Fruit fly (Drosophila melanogaster) S2 (cell line): Measurements from ENCODE around the gene CG3434.

Experiments
- CG8478 ChIP-seq: fragments of >200 bp; optimal IDR thresholded peaks from 2 replicates; lab custom pipeline; 2018
- CTCF ChIP-seq, 2 experiments: fragments of >200 bp; optimal IDR thresholded peaks; 2 replicates each; lab custom pipeline; 2018

dm6 chr3L:9497249-9497648, 36.6 kb upstream of the CG3434 start:
- TF ChIP-seq CG8478 (lab: Kevin White, UChicago) = no peak
- TF ChIP-seq CTCF (optimal IDR thresholded peaks at IDR 0.05; lab: Kevin White, UChicago) = no peak
